Fruit fly (Drosophila melanogaster): Measurements from ENCODE around the gene Sil1.

DNA sequence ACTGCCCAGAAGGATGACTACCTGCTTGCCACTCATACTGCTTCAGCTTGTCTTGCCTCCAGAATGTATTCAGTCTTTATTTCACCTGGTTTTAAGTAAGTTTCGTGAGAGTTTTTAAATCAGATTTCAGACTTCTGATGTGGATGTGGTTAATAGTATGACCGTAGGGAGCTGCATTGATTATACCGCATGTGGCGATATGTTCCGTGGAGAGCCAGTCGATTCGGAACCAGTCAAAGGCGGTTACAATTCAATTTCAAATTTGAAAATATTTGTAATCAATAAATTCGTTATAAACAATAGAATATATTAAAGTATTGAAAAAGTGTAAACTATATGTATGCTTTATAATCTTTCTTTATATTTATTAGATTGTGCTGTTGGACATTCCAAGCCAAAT, at the start of gene Sil1:
- TF ChIP-seq CG8478 (optimal IDR thresholded peaks at IDR 0.05), result no peak
- peak in 1 of 2 experiments; percentile 8 for TF ChIP-seq CTCF (optimal IDR thresholded peaks at IDR 0.05)
